Fruit fly (Drosophila melanogaster) whole organism, embryonic: ENCODE data around the gene vsg.

ENCODE experiments used
- BtbVII ChIP-seq: fragments of 200-800 bp; sonication (Bioruptor generic); optimal IDR thresholded peaks from 3 replicates; lab custom pipeline; 2017; ENCODE audit warnings: missing biosample characterization, mild to moderate bottlenecking, missing genetic modification characterization
- CG10274 ChIP-seq: fragments of 200-800 bp; sonication (Bioruptor generic); optimal IDR thresholded peaks from 3 replicates; lab custom pipeline; 2017; ENCODE audit warnings: missing biosample characterization, mild to moderate bottlenecking, missing genetic modification characterization
- CG10366 ChIP-seq: fragments of 200-800 bp; sonication (Bioruptor generic); IDR thresholded peaks from 2 replicates; pipeline ENCODE4 v1.3.6; 2022; ENCODE audit warnings: missing biosample characterization, missing genetic modification characterization
- CG10462 ChIP-seq: fragments of 200-800 bp; sonication (Bioruptor generic); optimal IDR thresholded peaks from 2 replicates; lab custom pipeline; 2016; ENCODE audit warnings: missing biosample characterization, missing genetic modification characterization
- CG11247 ChIP-seq: fragments of 200-800 bp; sonication (Bioruptor generic); IDR thresholded peaks from 2 replicates; pipeline ENCODE4 v1.3.6; 2022; ENCODE audit warnings: missing biosample characterization, missing genetic modification characterization
- CG11456 ChIP-seq: fragments of 200-800 bp; sonication (Bioruptor generic); IDR thresholded peaks from 3 replicates; pipeline ENCODE4 v1.3.6; 2022; ENCODE audit warnings: missing biosample characterization, missing genetic modification characterization
- CG12071 ChIP-seq: fragments of 200-800 bp; sonication (Bioruptor generic); optimal IDR thresholded peaks from 3 replicates; lab custom pipeline; 2018; ENCODE audit warnings: missing biosample characterization, mild to moderate bottlenecking, missing genetic modification characterization
- CG1233 ChIP-seq: fragments of 200-800 bp; sonication (Bioruptor generic); optimal IDR thresholded peaks from 4 replicates; lab custom pipeline; 2018; ENCODE audit warnings: missing biosample characterization, mild to moderate bottlenecking, missing genetic modification characterization
- CG15601 ChIP-seq: fragments of 200-800 bp; sonication (Bioruptor generic); optimal IDR thresholded peaks from 3 replicates; lab custom pipeline; 2019; ENCODE audit warnings: missing biosample characterization, mild to moderate bottlenecking, missing genetic modification characterization, moderate library complexity
- CG17186 ChIP-seq: fragments of 200-800 bp; sonication (Bioruptor generic); optimal IDR thresholded peaks from 3 replicates; lab custom pipeline; 2017; ENCODE audit warnings: missing biosample characterization, missing genetic modification reagents, missing genetic modification characterization
- CG2875 ChIP-seq: fragments of 200-800 bp; sonication (Bioruptor generic); optimal IDR thresholded peaks from 2 replicates; lab custom pipeline; 2017; ENCODE audit warnings: missing biosample characterization, mild to moderate bottlenecking, missing genetic modification characterization, missing genetic modification reagents
- CG34224 ChIP-seq: fragments of 200-800 bp; sonication (Bioruptor generic); IDR thresholded peaks from 3 replicates; pipeline ENCODE4 v1.3.6; 2022; ENCODE audit warnings: missing biosample characterization, missing genetic modification characterization; ENCODE audit not compliant: partially characterized antibody
- CG3847 ChIP-seq: fragments of 200-800 bp; sonication (Bioruptor generic); IDR thresholded peaks from 2 replicates; pipeline ENCODE4 v1.3.6; 2022; ENCODE audit warnings: missing biosample characterization, missing genetic modification characterization
- CG4282 ChIP-seq: fragments of 200-800 bp; sonication (Bioruptor generic); optimal IDR thresholded peaks from 2 replicates; lab custom pipeline; 2016; ENCODE audit warnings: missing biosample characterization, missing genetic modification characterization
- CG6791 ChIP-seq: fragments of 200-800 bp; sonication (Bioruptor generic); IDR thresholded peaks from 3 replicates; pipeline ENCODE4 v1.3.6; 2022; ENCODE audit warnings: missing biosample characterization, missing genetic modification characterization; ENCODE audit not compliant: partially characterized antibody
- CG6813 ChIP-seq: fragments of 200-800 bp; sonication (Bioruptor generic); optimal IDR thresholded peaks from 2 replicates; lab custom pipeline; 2017; ENCODE audit warnings: missing biosample characterization, missing genetic modification characterization, mild to moderate bottlenecking, moderate library complexity, missing genetic modification reagents
- CG8281 ChIP-seq: fragments of 200-800 bp; sonication (Bioruptor generic); optimal IDR thresholded peaks from 2 replicates; lab custom pipeline; 2018; ENCODE audit warnings: missing biosample characterization, mild to moderate bottlenecking, missing genetic modification characterization, moderate library complexity
- D ChIP-seq, 2 experiments: fragments of 200-800 bp in 1 of 2; fragments of >200 bp in 1 of 2; sonication (Bioruptor generic) in 1 of 2; optimal IDR thresholded peaks; 2 replicates in 1 of 2; 3 replicates in 1 of 2; lab custom pipeline; 2017; ENCODE audit warnings: mild to moderate bottlenecking in 1 of 2, missing biosample characterization in 1 of 2, missing genetic modification characterization in 1 of 2, missing genetic modification reagents in 1 of 2
- Dad ChIP-seq: fragments of 200-800 bp; sonication (Bioruptor generic); optimal IDR thresholded peaks from 3 replicates; lab custom pipeline; 2016; ENCODE audit warnings: missing biosample characterization, missing genetic modification characterization
- E2f2 ChIP-seq: fragments of 200-800 bp; sonication (Bioruptor generic); IDR thresholded peaks from 2 replicates; pipeline ENCODE4 v1.3.6; 2022; ENCODE audit warnings: missing biosample characterization, missing genetic modification characterization
- ERR ChIP-seq: fragments of 200-800 bp; sonication (Bioruptor generic); optimal IDR thresholded peaks from 2 replicates; lab custom pipeline; 2016; ENCODE audit warnings: missing biosample characterization, missing genetic modification characterization
- Elba2 ChIP-seq: fragments of 200-800 bp; sonication (Bioruptor generic); optimal IDR thresholded peaks from 3 replicates; lab custom pipeline; 2016; ENCODE audit warnings: missing biosample characterization, missing genetic modification characterization
- Ets65A ChIP-seq: fragments of 200-800 bp; sonication (Bioruptor generic); peaks from one replicate; lab custom pipeline; 2016; ENCODE audit warnings: missing biosample characterization, missing genetic modification characterization
- Fer2 ChIP-seq: fragments of 200-800 bp; sonication (Bioruptor generic); optimal IDR thresholded peaks from 2 replicates; lab custom pipeline; 2018; ENCODE audit warnings: missing biosample characterization, mild to moderate bottlenecking, missing genetic modification characterization, moderate library complexity
- H15 ChIP-seq: fragments of 200-800 bp; sonication (Bioruptor generic); IDR thresholded peaks from 3 replicates; pipeline ENCODE4 v1.3.6; 2022; ENCODE audit warnings: missing biosample characterization, missing genetic modification characterization
- Kr ChIP-seq: fragments of 200-800 bp; sonication (Bioruptor generic); optimal IDR thresholded peaks from 2 replicates; lab custom pipeline; 2017; ENCODE audit warnings: missing biosample characterization, mild to moderate bottlenecking, missing genetic modification characterization
- MBD-R2 ChIP-seq: fragments of 200-800 bp; sonication (Bioruptor generic); IDR thresholded peaks from 2 replicates; pipeline ENCODE4 v1.3.6; 2022; ENCODE audit warnings: missing biosample characterization, missing genetic modification characterization
- Mes4 ChIP-seq: fragments of 200-800 bp; sonication (Bioruptor generic); optimal IDR thresholded peaks from 2 replicates; lab custom pipeline; 2016; ENCODE audit warnings: missing biosample characterization, missing genetic modification characterization
- Poxn ChIP-seq: fragments of 200-800 bp; sonication (Bioruptor generic); IDR thresholded peaks from 2 replicates; pipeline ENCODE4 v1.3.6; 2022; ENCODE audit warnings: missing biosample characterization, missing genetic modification characterization
- Ptx1 ChIP-seq: fragments of 200-800 bp; sonication (Bioruptor generic); IDR thresholded peaks from 2 replicates; pipeline ENCODE4 v1.3.6; 2022; ENCODE audit warnings: missing biosample characterization, missing genetic modification characterization
- Ravus ChIP-seq: fragments of 200-800 bp; sonication (Bioruptor generic); IDR thresholded peaks from 2 replicates; pipeline ENCODE4 v1.3.6; 2022; ENCODE audit warnings: missing biosample characterization, missing genetic modification characterization
- Ssrp ChIP-seq: fragments of 200-800 bp; sonication (Bioruptor generic); optimal IDR thresholded peaks from 2 replicates; lab custom pipeline; 2018; ENCODE audit warnings: missing biosample characterization, mild to moderate bottlenecking, missing genetic modification characterization, moderate library complexity
- Stat92E ChIP-seq, 3 experiments: fragments of >200 bp in 2 of 3; fragments of 200-800 bp in 1 of 3; sonication (Bioruptor generic) in 1 of 3; optimal IDR thresholded peaks; 2 replicates each; lab custom pipeline; 2017 to 2019; ENCODE audit warnings: missing biosample characterization in 3 of 3, missing genetic modification characterization in 3 of 3, mild to moderate bottlenecking in 1 of 3, moderate library complexity in 1 of 3
- Vsx1 ChIP-seq: fragments of 200-800 bp; sonication (Bioruptor generic); optimal IDR thresholded peaks from 2 replicates; lab custom pipeline; 2017; ENCODE audit warnings: missing biosample characterization, mild to moderate bottlenecking, missing genetic modification characterization, missing genetic modification reagents
- dan ChIP-seq: fragments of 200-800 bp; sonication (Bioruptor generic); IDR thresholded peaks from 2 replicates; pipeline ENCODE4 v1.3.6; 2022; ENCODE audit warnings: missing biosample characterization, missing genetic modification characterization
- hb ChIP-seq: fragments of 200-800 bp; sonication (Bioruptor generic); IDR thresholded peaks from 3 replicates; pipeline ENCODE4 v1.3.6; 2022; ENCODE audit warnings: missing biosample characterization, missing genetic modification characterization; ENCODE audit not compliant: partially characterized antibody
- jing ChIP-seq: fragments of 200-800 bp; sonication (Bioruptor generic); optimal IDR thresholded peaks from 2 replicates; lab custom pipeline; 2018; ENCODE audit warnings: missing biosample characterization, mild to moderate bottlenecking, missing genetic modification characterization
- mam ChIP-seq: fragments of 200-800 bp; sonication (Bioruptor generic); optimal IDR thresholded peaks from 3 replicates; lab custom pipeline; 2016; ENCODE audit warnings: missing biosample characterization, missing genetic modification characterization
- nmo ChIP-seq: fragments of 200-800 bp; sonication (Bioruptor generic); optimal IDR thresholded peaks from 2 replicates; lab custom pipeline; 2018; ENCODE audit warnings: missing biosample characterization, mild to moderate bottlenecking, missing genetic modification characterization, moderate library complexity
- oc ChIP-seq: fragments of 200-800 bp; sonication (Bioruptor generic); optimal IDR thresholded peaks from 2 replicates; lab custom pipeline; 2018; ENCODE audit warnings: missing biosample characterization, mild to moderate bottlenecking, missing genetic modification characterization, moderate library complexity
- onecut ChIP-seq: fragments of 200-800 bp; sonication (Bioruptor generic); IDR thresholded peaks from 2 replicates; pipeline ENCODE4 v1.3.6; 2022; ENCODE audit warnings: missing biosample characterization, missing genetic modification characterization
- scrt ChIP-seq: fragments of 200-800 bp; sonication (Bioruptor generic); optimal IDR thresholded peaks from 2 replicates; lab custom pipeline; 2018; ENCODE audit warnings: missing biosample characterization, mild to moderate bottlenecking, missing genetic modification characterization, moderate library complexity
- seq ChIP-seq: fragments of 200-800 bp; sonication (Bioruptor generic); IDR thresholded peaks from 2 replicates; pipeline ENCODE4 v1.3.6; 2022; ENCODE audit warnings: missing biosample characterization, missing genetic modification characterization
- shn ChIP-seq: fragments of 200-800 bp; sonication (Bioruptor generic); optimal IDR thresholded peaks from 3 replicates; lab custom pipeline; 2016; ENCODE audit warnings: missing biosample characterization, missing genetic modification characterization
- slbo ChIP-seq: fragments of 200-800 bp; sonication (Bioruptor generic); IDR thresholded peaks from 2 replicates; pipeline ENCODE4 v1.3.6; 2022; ENCODE audit warnings: missing biosample characterization, missing genetic modification characterization
- sna ChIP-seq: fragments of 200-800 bp; sonication (Bioruptor generic); IDR thresholded peaks from 2 replicates; pipeline ENCODE4 v1.3.6; 2022; ENCODE audit warnings: missing biosample characterization, missing genetic modification characterization; ENCODE audit not compliant: partially characterized antibody
- ttk ChIP-seq: fragments of 200-800 bp; sonication (Bioruptor generic); IDR thresholded peaks from 2 replicates; pipeline ENCODE4 v2.1.2; 2022; ENCODE audit warnings: missing biosample characterization, missing genetic modification characterization
- zfh1 ChIP-seq: fragments of 200-800 bp; sonication (Bioruptor generic); IDR thresholded peaks from 3 replicates; pipeline ENCODE4 v1.3.6; 2022; ENCODE audit warnings: missing biosample characterization, missing genetic modification characterization

The vsg gene

dm6 chr3L:9713828-9714536 lies at the start of gene vsg (continued):
- TF ChIP-seq CG11456 (GFP tag; lab: Robert Waterston, UW): peak; percentile 76
- TF ChIP-seq CG10274: no peak
- peak; percentile 90 for TF ChIP-seq nmo (GFP tag; lab: Kevin White, UChicago)
- peak; percentile 83 for TF ChIP-seq CG34224 (GFP tag; lab: Robert Waterston, UW)
- TF ChIP-seq CG1233: peak; percentile 71
- TF ChIP-seq CG10366 (GFP tag; lab: Robert Waterston, UW): peak; percentile 60; the same call in 1 of the 2 replicates
- TF ChIP-seq zfh1 (GFP tag; lab: Robert Waterston, UW): peak; percentile 5; the same call in 1 of the 3 replicates
- TF ChIP-seq Vsx1 (GFP tag; lab: Kevin White, UChicago): peak; percentile 41
- no peak for TF ChIP-seq Ravus (GFP tag; lab: Robert Waterston, UW)
- TF ChIP-seq CG2875: peak; percentile 51
- TF ChIP-seq CG10462 (GFP tag; lab: Kevin White, UChicago): peak; percentile 63
- TF ChIP-seq sna (GFP tag; lab: Robert Waterston, UW): peak; percentile 63
- TF ChIP-seq shn (GFP tag; lab: Kevin White, UChicago): peak; percentile 40
- TF ChIP-seq scrt (GFP tag; lab: Kevin White, UChicago): peak; percentile 49
- TF ChIP-seq mam (GFP tag; lab: Kevin White, UChicago): peak; percentile 68
- no peak for TF ChIP-seq Poxn
- peak; percentile 80 for TF ChIP-seq CG15601 (tag; lab: Kevin White, UChicago)
- no peak for TF ChIP-seq jing (GFP tag; lab: Kevin White, UChicago)
- no peak for TF ChIP-seq Kr (GFP tag; lab: Kevin White, UChicago)
- no peak for TF ChIP-seq CG4282
- no peak for TF ChIP-seq CG6813 (GFP tag; lab: Kevin White, UChicago)
- TF ChIP-seq Stat92E (GFP tag; optimal IDR thresholded peaks at IDR 0.05; lab: Kevin White, UChicago): no peak
- TF ChIP-seq seq (GFP tag; lab: Robert Waterston, UW): no peak; the same call in 1 of the 2 replicates
- 0 out of 2 replicates have a peak, but pooled peaks have one; percentile 31 for TF ChIP-seq E2f2 (GFP tag; lab: Robert Waterston, UW)
- peak; percentile 91 for TF ChIP-seq CG6791
- peak; percentile 72 for TF ChIP-seq Fer2 (tag; lab: Kevin White, UChicago)
- peak; percentile 45 for TF ChIP-seq BtbVII
- TF ChIP-seq Dad: no peak
- peak; percentile 55 for TF ChIP-seq CG8281
- no peak for TF ChIP-seq CG17186 (GFP tag; lab: Kevin White, UChicago)
- TF ChIP-seq onecut (GFP tag; lab: Robert Waterston, UW): peak; percentile 21; the same call in 1 of the 2 replicates
- no peak for TF ChIP-seq D (optimal IDR thresholded peaks at IDR 0.05; lab: Kevin White, UChicago)
- TF ChIP-seq D (GFP tag; optimal IDR thresholded peaks at IDR 0.05; lab: Kevin White, UChicago): peak; percentile 66
- TF ChIP-seq CG11247 (GFP tag; lab: Robert Waterston, UW): no peak; the same call in 1 of the 2 replicates
- peak; percentile 5 for TF ChIP-seq Elba2
- peak; percentile 80 for TF ChIP-seq hb (GFP tag; lab: Robert Waterston, UW)
- TF ChIP-seq Ptx1 (GFP tag; lab: Robert Waterston, UW): peak; percentile 79
- TF ChIP-seq ERR (GFP tag; lab: Kevin White, UChicago): no peak
- peak; percentile 86 for TF ChIP-seq Ssrp (tag; lab: Kevin White, UChicago)
- TF ChIP-seq oc (tag; lab: Kevin White, UChicago): peak; percentile 46
- TF ChIP-seq CG12071 (GFP tag; lab: Kevin White, UChicago): no peak
- TF ChIP-seq Mes4: no peak
- peak; percentile 66 for TF ChIP-seq ttk (GFP tag; lab: Robert Waterston, UW)
- TF ChIP-seq CG3847 (GFP tag; lab: Robert Waterston, UW): peak; percentile 62
- no peak for TF ChIP-seq dan (GFP tag; lab: Robert Waterston, UW)
- peak; percentile 95 for TF ChIP-seq Ets65A (GFP tag; lab: Kevin White, UChicago)
- peak; percentile 78 for TF ChIP-seq slbo (GFP tag; lab: Robert Waterston, UW)
- peak; percentile 59; the same call in 2 of the 3 replicates for TF ChIP-seq H15 (GFP tag; lab: Robert Waterston, UW)
- no peak; the same call in 1 of the 2 replicates for TF ChIP-seq MBD-R2
